Fruit fly (Drosophila melanogaster) whole organism, embryonic: ENCODE results near the gene Prp16.

Source experiments
- CG12391 ChIP-seq: fragments of 200-800 bp; sonication (Bioruptor generic); optimal IDR thresholded peaks from 3 replicates; lab custom pipeline; 2018; ENCODE audit warnings: missing biosample characterization, mild to moderate bottlenecking, missing genetic modification characterization, moderate library complexity
- CG14667 ChIP-seq: fragments of 200-800 bp; sonication (Bioruptor generic); IDR thresholded peaks from 2 replicates; pipeline ENCODE4 v1.3.6; 2022; ENCODE audit warnings: missing biosample characterization, missing genetic modification characterization
- CG2129 ChIP-seq: fragments of 200-800 bp; sonication (Bioruptor generic); IDR thresholded peaks from 2 replicates; pipeline ENCODE4 v1.3.6; 2022; ENCODE audit warnings: missing biosample characterization, missing genetic modification characterization; ENCODE audit not compliant: partially characterized antibody
- Camta ChIP-seq: fragments of 200-800 bp; sonication (Bioruptor generic); optimal IDR thresholded peaks from 2 replicates; lab custom pipeline; 2016; ENCODE audit warnings: missing biosample characterization, missing genetic modification characterization
- D ChIP-seq, 2 experiments: fragments of 200-800 bp in 1 of 2; fragments of >200 bp in 1 of 2; sonication (Bioruptor generic) in 1 of 2; optimal IDR thresholded peaks; 2 replicates in 1 of 2; 3 replicates in 1 of 2; lab custom pipeline; 2017; ENCODE audit warnings: mild to moderate bottlenecking in 1 of 2, missing biosample characterization in 1 of 2, missing genetic modification characterization in 1 of 2, missing genetic modification reagents in 1 of 2
- Hr78 ChIP-seq, 2 experiments: fragments of 200-800 bp in 1 of 2; fragments of >200 bp in 1 of 2; sonication (Bioruptor generic) in 1 of 2; optimal IDR thresholded peaks; 2 replicates each; lab custom pipeline; 2017 to 2019; ENCODE audit warnings: missing biosample characterization in 2 of 2, missing genetic modification characterization in 2 of 2, mild to moderate bottlenecking in 1 of 2, moderate library complexity in 1 of 2
- Rfx ChIP-seq: fragments of 200-800 bp; sonication (Bioruptor generic); IDR thresholded peaks from 2 replicates; pipeline ENCODE4 v1.3.6; 2022; ENCODE audit warnings: missing biosample characterization, missing genetic modification characterization
- crp ChIP-seq, 2 experiments: fragments of 200-800 bp; sonication (Bioruptor generic); optimal IDR thresholded peaks; 2 replicates in 1 of 2; 3 replicates in 1 of 2; lab custom pipeline; 2017; ENCODE audit warnings: missing biosample characterization in 2 of 2, missing genetic modification characterization in 2 of 2, mild to moderate bottlenecking in 1 of 2, moderate library complexity in 1 of 2
- ems ChIP-seq: fragments of 200-800 bp; sonication (Bioruptor generic); optimal IDR thresholded peaks from 3 replicates; lab custom pipeline; 2016; ENCODE audit warnings: missing biosample characterization, missing genetic modification characterization
- lab ChIP-seq: fragments of 200-800 bp; sonication (Bioruptor generic); optimal IDR thresholded peaks from 3 replicates; lab custom pipeline; 2017; ENCODE audit warnings: missing biosample characterization, missing genetic modification characterization, mild to moderate bottlenecking, moderate library complexity, missing genetic modification reagents
- ssp ChIP-seq: fragments of 200-800 bp; sonication (Bioruptor generic); IDR thresholded peaks from 2 replicates; pipeline ENCODE4 v1.3.6; 2022; ENCODE audit warnings: missing biosample characterization, missing genetic modification characterization
- tio ChIP-seq: fragments of 200-800 bp; sonication (Bioruptor generic); optimal IDR thresholded peaks from 2 replicates; lab custom pipeline; 2017; ENCODE audit warnings: missing biosample characterization, missing genetic modification characterization, inconsistent platforms
- trh ChIP-seq: fragments of 200-800 bp; sonication (Bioruptor generic); optimal IDR thresholded peaks from 2 replicates; lab custom pipeline; 2016; ENCODE audit warnings: missing biosample characterization, missing genetic modification characterization

- TF ChIP-seq ssp (GFP tag; lab: Robert Waterston, UW): no peak
- TF ChIP-seq tio (GFP tag; lab: Kevin White, UChicago): no peak
- no peak for TF ChIP-seq Rfx
- no peak for TF ChIP-seq trh
- no peak for TF ChIP-seq crp (GFP tag; optimal IDR thresholded peaks at IDR 0.05; lab: Kevin White, UChicago)
- no peak for TF ChIP-seq CG14667 (GFP tag; lab: Robert Waterston, UW)
- no peak for TF ChIP-seq ems (GFP tag; lab: Kevin White, UChicago)
- TF ChIP-seq CG2129: no peak
- TF ChIP-seq D (optimal IDR thresholded peaks at IDR 0.05; lab: Kevin White, UChicago): no peak
- TF ChIP-seq D (GFP tag; optimal IDR thresholded peaks at IDR 0.05; lab: Kevin White, UChicago): no peak
- TF ChIP-seq Camta: no peak
- TF ChIP-seq CG12391 (tag; lab: Kevin White, UChicago): no peak
- TF ChIP-seq lab: no peak
- TF ChIP-seq Hr78 (GFP tag; optimal IDR thresholded peaks at IDR 0.05; lab: Kevin White, UChicago): no peak
These were observed 8.1 kb upstream of the Prp16 start, which contains the start of gene yl for dm6 chrX:14193013-14193412.
